Fruit fly (Drosophila melanogaster) whole organism, embryonic: ENCODE measurements around the gene CG4593.

ENCODE experiments used
- Aef1 ChIP-seq: fragments of 200-800 bp; sonication (Bioruptor generic); IDR thresholded peaks from 3 replicates; pipeline ENCODE4 v1.3.6; 2022; ENCODE audit warnings: missing biosample characterization, missing genetic modification characterization
- Asciz ChIP-seq: fragments of 200-800 bp; sonication (Bioruptor generic); optimal IDR thresholded peaks from 2 replicates; lab custom pipeline; 2017; ENCODE audit warnings: missing biosample characterization, mild to moderate bottlenecking, missing genetic modification characterization, missing genetic modification reagents
- CG11695 ChIP-seq: fragments of 200-800 bp; sonication (Bioruptor generic); IDR thresholded peaks from 3 replicates; pipeline ENCODE4 v1.3.6; 2022; ENCODE audit warnings: missing biosample characterization, missing genetic modification characterization
- CG1233 ChIP-seq: fragments of 200-800 bp; sonication (Bioruptor generic); optimal IDR thresholded peaks from 4 replicates; lab custom pipeline; 2018; ENCODE audit warnings: missing biosample characterization, mild to moderate bottlenecking, missing genetic modification characterization
- CG1529 ChIP-seq: fragments of 200-800 bp; sonication (Bioruptor generic); optimal IDR thresholded peaks from 3 replicates; lab custom pipeline; 2018; ENCODE audit warnings: missing biosample characterization, missing genetic modification characterization
- CG15514 ChIP-seq: fragments of 200-800 bp; sonication (Bioruptor generic); optimal IDR thresholded peaks from 3 replicates; lab custom pipeline; 2017; ENCODE audit warnings: missing biosample characterization, missing genetic modification characterization, mild to moderate bottlenecking, moderate library complexity, missing genetic modification reagents
- CG15696 ChIP-seq: fragments of 200-800 bp; sonication (Bioruptor generic); optimal IDR thresholded peaks from 2 replicates; lab custom pipeline; 2019; ENCODE audit warnings: missing biosample characterization, mild to moderate bottlenecking, missing genetic modification characterization, moderate library complexity
- CG17361 ChIP-seq: fragments of 200-800 bp; sonication (Bioruptor generic); IDR thresholded peaks from 3 replicates; pipeline ENCODE4 v1.3.6; 2022; ENCODE audit warnings: missing biosample characterization, missing genetic modification characterization
- CG17829 ChIP-seq: fragments of 200-800 bp; optimal IDR thresholded peaks from 2 replicates; lab custom pipeline; 2019; ENCODE audit warnings: missing biosample characterization, mild to moderate bottlenecking, missing genetic modification characterization, moderate library complexity
- CG18011 ChIP-seq: fragments of 200-800 bp; sonication (Bioruptor generic); optimal IDR thresholded peaks from 2 replicates; lab custom pipeline; 2017; ENCODE audit warnings: missing biosample characterization, missing genetic modification characterization, mild to moderate bottlenecking, moderate library complexity, missing genotype
- CG1832 ChIP-seq: fragments of 200-800 bp; sonication (Bioruptor generic); optimal IDR thresholded peaks from 2 replicates; lab custom pipeline; 2017; ENCODE audit warnings: missing biosample characterization, mild to moderate bottlenecking, missing genetic modification characterization, inconsistent platforms
- CG18476 ChIP-seq: fragments of 200-800 bp; sonication (Bioruptor generic); optimal IDR thresholded peaks from 2 replicates; lab custom pipeline; 2016; ENCODE audit warnings: missing biosample characterization, mild to moderate bottlenecking, missing genetic modification characterization
- CG34224 ChIP-seq: fragments of 200-800 bp; sonication (Bioruptor generic); IDR thresholded peaks from 3 replicates; pipeline ENCODE4 v1.3.6; 2022; ENCODE audit warnings: missing biosample characterization, missing genetic modification characterization; ENCODE audit not compliant: partially characterized antibody
- CG4282 ChIP-seq: fragments of 200-800 bp; sonication (Bioruptor generic); optimal IDR thresholded peaks from 2 replicates; lab custom pipeline; 2016; ENCODE audit warnings: missing biosample characterization, missing genetic modification characterization
- CG4707 ChIP-seq: fragments of 200-800 bp; sonication (Bioruptor generic); optimal IDR thresholded peaks from 2 replicates; lab custom pipeline; 2018; ENCODE audit warnings: missing biosample characterization, mild to moderate bottlenecking, missing genetic modification characterization, moderate library complexity
- CG6683 ChIP-seq: fragments of 200-800 bp; sonication (Bioruptor generic); optimal IDR thresholded peaks from 2 replicates; lab custom pipeline; 2017; ENCODE audit warnings: missing biosample characterization, mild to moderate bottlenecking, missing genetic modification characterization, missing genetic modification reagents
- CG6854 ChIP-seq: fragments of 200-800 bp; sonication (Bioruptor generic); optimal IDR thresholded peaks from 3 replicates; lab custom pipeline; 2017; ENCODE audit warnings: missing biosample characterization, mild to moderate bottlenecking, missing genetic modification characterization
- CG7556 ChIP-seq: fragments of 200-800 bp; sonication (Bioruptor generic); optimal IDR thresholded peaks from 2 replicates; lab custom pipeline; 2017; ENCODE audit warnings: missing biosample characterization, mild to moderate bottlenecking, missing genetic modification characterization
- CG7928 ChIP-seq: fragments of 200-800 bp; sonication (Bioruptor generic); optimal IDR thresholded peaks from 2 replicates; lab custom pipeline; 2017; ENCODE audit warnings: missing biosample characterization, mild to moderate bottlenecking, missing genetic modification characterization
- CG9215 ChIP-seq: fragments of 200-800 bp; sonication (Bioruptor generic); IDR thresholded peaks from 2 replicates; pipeline ENCODE4 v1.3.6; 2022; ENCODE audit warnings: missing biosample characterization, missing genetic modification characterization
- CG9609 ChIP-seq: fragments of 200-800 bp; sonication (Bioruptor generic); optimal IDR thresholded peaks from 3 replicates; lab custom pipeline; 2016; ENCODE audit warnings: missing biosample characterization, missing genetic modification characterization
- CG9876 ChIP-seq: fragments of 200-800 bp; sonication (Bioruptor generic); optimal IDR thresholded peaks from 2 replicates; lab custom pipeline; 2016; ENCODE audit warnings: missing biosample characterization, missing genetic modification characterization
- Med ChIP-seq: fragments of 200-800 bp; sonication (Bioruptor generic); peaks from one replicate; lab custom pipeline; 2016; ENCODE audit warnings: missing biosample characterization, missing genetic modification characterization, mild to moderate bottlenecking, inconsistent platforms, moderate library complexity
- Mrtf ChIP-seq: fragments of 200-800 bp; sonication (Bioruptor generic); IDR thresholded peaks from 3 replicates; pipeline ENCODE4 v1.3.6; 2022; ENCODE audit warnings: missing biosample characterization, missing genetic modification characterization
- Neu2 ChIP-seq: fragments of 200-800 bp; sonication (Bioruptor generic); optimal IDR thresholded peaks from 3 replicates; lab custom pipeline; 2016; ENCODE audit warnings: missing biosample characterization, missing genetic modification characterization, borderline replicate concordance
- Six4 ChIP-seq: fragments of 200-800 bp; sonication (Bioruptor generic); optimal IDR thresholded peaks from 2 replicates; lab custom pipeline; 2016; ENCODE audit warnings: missing biosample characterization, missing genetic modification characterization
- Sry-β ChIP-seq: fragments of 200-800 bp; sonication (Bioruptor generic); optimal IDR thresholded peaks from 2 replicates; lab custom pipeline; 2018; ENCODE audit warnings: missing biosample characterization, mild to moderate bottlenecking, missing genetic modification characterization, moderate library complexity
- Usf ChIP-seq: fragments of 200-800 bp; sonication (Bioruptor generic); optimal IDR thresholded peaks from 2 replicates; lab custom pipeline; 2017; ENCODE audit warnings: missing genotype, missing biosample characterization, missing genetic modification characterization
- Xbp1 ChIP-seq: fragments of 200-800 bp; sonication (Bioruptor generic); optimal IDR thresholded peaks from 3 replicates; lab custom pipeline; 2016; ENCODE audit warnings: missing biosample characterization, mild to moderate bottlenecking, missing genetic modification characterization
- bbx ChIP-seq: fragments of 200-800 bp; sonication (Bioruptor generic); IDR thresholded peaks from 2 replicates; pipeline ENCODE4 v1.3.6; 2022; ENCODE audit warnings: missing biosample characterization, missing genetic modification characterization; ENCODE audit not compliant: partially characterized antibody
- bowl ChIP-seq: fragments of 200-800 bp; sonication (Bioruptor generic); IDR thresholded peaks from 2 replicates; pipeline ENCODE4 v1.3.6; 2022; ENCODE audit warnings: missing biosample characterization, missing genetic modification characterization
- crol ChIP-seq: fragments of 200-800 bp; sonication (Bioruptor generic); IDR thresholded peaks from 2 replicates; pipeline ENCODE4 v1.3.6; 2022; ENCODE audit warnings: missing biosample characterization, missing genetic modification characterization
- da ChIP-seq: fragments of 200-800 bp; sonication (Bioruptor generic); optimal IDR thresholded peaks from 2 replicates; lab custom pipeline; 2016; ENCODE audit warnings: missing biosample characterization, missing genetic modification characterization
- dan ChIP-seq: fragments of 200-800 bp; sonication (Bioruptor generic); IDR thresholded peaks from 2 replicates; pipeline ENCODE4 v1.3.6; 2022; ENCODE audit warnings: missing biosample characterization, missing genetic modification characterization
- h ChIP-seq: fragments of >200 bp; optimal IDR thresholded peaks from 2 replicates; lab custom pipeline; 2017
- ham ChIP-seq: fragments of 200-800 bp; sonication (Bioruptor generic); IDR thresholded peaks from 2 replicates; pipeline ENCODE4 v1.3.6; 2022; ENCODE audit warnings: missing biosample characterization, missing genetic modification characterization
- hbn ChIP-seq: fragments of 200-800 bp; sonication (Bioruptor generic); IDR thresholded peaks from 2 replicates; pipeline ENCODE4 v1.3.6; 2022; ENCODE audit warnings: missing biosample characterization, missing genetic modification characterization; ENCODE audit not compliant: partially characterized antibody
- jing ChIP-seq: fragments of 200-800 bp; sonication (Bioruptor generic); optimal IDR thresholded peaks from 2 replicates; lab custom pipeline; 2018; ENCODE audit warnings: missing biosample characterization, mild to moderate bottlenecking, missing genetic modification characterization
- nerfin-2 ChIP-seq: fragments of 200-800 bp; sonication (Bioruptor generic); IDR thresholded peaks from 2 replicates; pipeline ENCODE4 v1.3.6; 2022; ENCODE audit warnings: missing biosample characterization, missing genetic modification characterization; ENCODE audit not compliant: partially characterized antibody
- onecut ChIP-seq: fragments of 200-800 bp; sonication (Bioruptor generic); IDR thresholded peaks from 2 replicates; pipeline ENCODE4 v1.3.6; 2022; ENCODE audit warnings: missing biosample characterization, missing genetic modification characterization
- pum ChIP-seq: fragments of 200-800 bp; sonication (Bioruptor generic); optimal IDR thresholded peaks from 2 replicates; lab custom pipeline; 2016; ENCODE audit warnings: missing biosample characterization, missing genetic modification characterization
- pzg ChIP-seq: fragments of 200-800 bp; sonication (Bioruptor generic); optimal IDR thresholded peaks from 3 replicates; lab custom pipeline; 2018; ENCODE audit warnings: missing biosample characterization, mild to moderate bottlenecking, missing genetic modification characterization, moderate library complexity
- schlank ChIP-seq: fragments of 200-800 bp; sonication (Bioruptor generic); optimal IDR thresholded peaks from 2 replicates; lab custom pipeline; 2018; ENCODE audit warnings: missing biosample characterization, mild to moderate bottlenecking, missing genetic modification characterization
- sd ChIP-seq: fragments of 200-800 bp; sonication (Bioruptor generic); optimal IDR thresholded peaks from 3 replicates; lab custom pipeline; 2018; ENCODE audit warnings: missing biosample characterization, mild to moderate bottlenecking, missing genetic modification characterization, moderate library complexity
- sens-2 ChIP-seq: fragments of 200-800 bp; sonication (Bioruptor generic); IDR thresholded peaks from 2 replicates; pipeline ENCODE4 v1.3.6; 2022; ENCODE audit warnings: missing biosample characterization, missing genetic modification characterization
- sqz ChIP-seq: fragments of 200-800 bp; sonication (Bioruptor generic); optimal IDR thresholded peaks from 3 replicates; lab custom pipeline; 2018; ENCODE audit warnings: missing biosample characterization, mild to moderate bottlenecking, missing genetic modification characterization
- ssp ChIP-seq: fragments of 200-800 bp; sonication (Bioruptor generic); IDR thresholded peaks from 2 replicates; pipeline ENCODE4 v1.3.6; 2022; ENCODE audit warnings: missing biosample characterization, missing genetic modification characterization
- stc ChIP-seq: fragments of 200-800 bp; sonication (Bioruptor generic); IDR thresholded peaks from 2 replicates; pipeline ENCODE4 v1.3.6; 2022; ENCODE audit warnings: missing biosample characterization, missing genetic modification characterization
- toy ChIP-seq: fragments of 200-800 bp; sonication (Bioruptor generic); IDR thresholded peaks from 2 replicates; pipeline ENCODE4 v1.3.6; 2022; ENCODE audit warnings: missing biosample characterization, missing genetic modification characterization
- twi ChIP-seq: fragments of 200-800 bp; optimal IDR thresholded peaks from 2 replicates; lab custom pipeline; 2019; ENCODE audit warnings: missing biosample characterization, mild to moderate bottlenecking, missing genetic modification characterization, moderate library complexity

CG4593 gene

dm6 chrX:7014931-7015428 lies 1.3 kb downstream of the CG4593 start (continued):
- peak; percentile 18 for TF ChIP-seq CG15696 (tag; lab: Kevin White, UChicago)
- no peak for TF ChIP-seq CG18011 (GFP tag; lab: Kevin White, UChicago)
- no peak for TF ChIP-seq CG4282 (GFP tag; lab: Kevin White, UChicago)
- TF ChIP-seq CG9215 (GFP tag; lab: Robert Waterston, UW), result 0 out of 2 replicates have a peak, but pooled peaks have one; percentile 6
- TF ChIP-seq ham (GFP tag; lab: Robert Waterston, UW), result no peak
- 0 out of 3 replicates have a peak, but pooled peaks have one; percentile 42 for TF ChIP-seq CG17361 (GFP tag; lab: Robert Waterston, UW)
- TF ChIP-seq ssp, result no peak
- peak; percentile 57 for TF ChIP-seq hbn
- peak; percentile 44; the same call in 1 of the 2 replicates for TF ChIP-seq sens-2
- TF ChIP-seq CG1832 (GFP tag; lab: Kevin White, UChicago), result no peak
- peak; percentile 42 for TF ChIP-seq CG17829
- TF ChIP-seq Aef1 (GFP tag; lab: Robert Waterston, UW), result peak; percentile 52
- peak; percentile 59; the same call in 1 of the 3 replicates for TF ChIP-seq Mrtf (GFP tag; lab: Robert Waterston, UW)
- TF ChIP-seq pum, result peak; percentile 73
- no peak for TF ChIP-seq sd (tag; lab: Kevin White, UChicago)
- TF ChIP-seq toy (GFP tag; lab: Robert Waterston, UW), result no peak
- no peak for TF ChIP-seq crol
- TF ChIP-seq dan (GFP tag; lab: Robert Waterston, UW), result no peak
- TF ChIP-seq CG18476 (GFP tag; lab: Kevin White, UChicago), result no peak
- no peak for TF ChIP-seq Six4
- TF ChIP-seq twi (tag; lab: Kevin White, UChicago), result no peak
- TF ChIP-seq Usf, result no peak
- TF ChIP-seq CG6854 (GFP tag; lab: Kevin White, UChicago), result no peak
- peak; percentile 60 for TF ChIP-seq onecut
- peak; percentile 46 for TF ChIP-seq CG15514 (GFP tag; lab: Kevin White, UChicago)
- TF ChIP-seq CG11695, result peak; percentile 61; the same call in 2 of the 3 replicates
- TF ChIP-seq CG34224 (GFP tag; lab: Robert Waterston, UW), result peak; percentile 69
- TF ChIP-seq CG1233 (GFP tag; lab: Kevin White, UChicago), result peak; percentile 18
- peak; percentile 9 for TF ChIP-seq Asciz (GFP tag; lab: Kevin White, UChicago)
- TF ChIP-seq jing, result no peak
- TF ChIP-seq Neu2 (GFP tag; lab: Kevin White, UChicago), result no peak
- no peak; the same call in 1 of the 2 replicates for TF ChIP-seq stc
- TF ChIP-seq CG4707 (GFP tag; lab: Kevin White, UChicago), result peak; percentile 17
- no peak for TF ChIP-seq sqz (GFP tag; lab: Kevin White, UChicago)
- no peak for TF ChIP-seq CG1529
- TF ChIP-seq bowl (GFP tag; lab: Robert Waterston, UW), result no peak
- TF ChIP-seq CG9876, result no peak
- peak; percentile 49; the same call in 1 of the 2 replicates for TF ChIP-seq bbx (GFP tag; lab: Robert Waterston, UW)
- TF ChIP-seq Med (GFP tag; lab: Kevin White, UChicago), result peak; percentile 96
- peak; percentile 80 for TF ChIP-seq pzg (GFP tag; lab: Kevin White, UChicago)
- TF ChIP-seq Xbp1 (GFP tag; lab: Kevin White, UChicago), result peak; percentile 51
- no peak for TF ChIP-seq CG6683 (GFP tag; lab: Kevin White, UChicago)
- TF ChIP-seq CG7928, result no peak
- TF ChIP-seq CG7556 (GFP tag; lab: Kevin White, UChicago), result peak; percentile 37
- no peak for TF ChIP-seq schlank (tag; lab: Kevin White, UChicago)
- TF ChIP-seq nerfin-2 (GFP tag; lab: Robert Waterston, UW), result no peak; the same call in 1 of the 2 replicates
- no peak for TF ChIP-seq CG9609 (GFP tag; lab: Kevin White, UChicago)
- TF ChIP-seq h (lab: Kevin White, UChicago), result no peak
- TF ChIP-seq Sry-β (GFP tag; lab: Kevin White, UChicago), result no peak
- no peak for TF ChIP-seq da (GFP tag; lab: Kevin White, UChicago)
